Worm (Caenorhabditis elegans): Measurements from ENCODE around the gene glb-10.

ce11 chrII:6286865-6287264 lies 22.2 kb downstream of the glb-10 start, which contains the start of gene F13H8.6:
- no peak for TF ChIP-seq aly-2 (tag; optimal IDR thresholded peaks at IDR 0.05)
- TF ChIP-seq elt-1 (tag; optimal IDR thresholded peaks at IDR 0.05) = no peak
- no peak for TF ChIP-seq lin-13 (GFP tag; optimal IDR thresholded peaks at IDR 0.05)
- TF ChIP-seq nhr-11 (tag; optimal IDR thresholded peaks at IDR 0.05) = no peak
- TF ChIP-seq fos-1 (tag; optimal IDR thresholded peaks at IDR 0.05) = no peak
- no peak for TF ChIP-seq zag-1 (tag; optimal IDR thresholded peaks at IDR 0.05)
- TF ChIP-seq nhr-25 (tag; optimal IDR thresholded peaks at IDR 0.05) = no peak
- no peak for TF ChIP-seq elt-3 (tag; optimal IDR thresholded peaks at IDR 0.05)
- TF ChIP-seq ztf-11 (tag; optimal IDR thresholded peaks at IDR 0.05) = no peak
- no peak for TF ChIP-seq ama-1 (optimal IDR thresholded peaks at IDR 0.05)
- TF ChIP-seq lsy-2 (tag; optimal IDR thresholded peaks at IDR 0.05) = no peak
- no peak for TF ChIP-seq ZK546.5 (tag; optimal IDR thresholded peaks at IDR 0.05)
- TF ChIP-seq skn-1 (tag; optimal IDR thresholded peaks at IDR 0.05) = no peak
- no peak for TF ChIP-seq unc-62 (GFP tag; optimal IDR thresholded peaks at IDR 0.05)
